Worm (Caenorhabditis elegans) whole organism, early embryonic: ENCODE results near the gene Y53F4B.17.

Source experiments
- B0310.2 ChIP-seq: sonication (generic microtip); optimal IDR thresholded peaks from 2 replicates; lab custom pipeline; 2016; ENCODE audit warnings: mild to moderate bottlenecking, missing genetic modification characterization, missing compliant biosample characterization
- F13C5.2 ChIP-seq: sonication (generic microtip); optimal IDR thresholded peaks from 2 replicates; lab custom pipeline; 2017; ENCODE audit warnings: mild to moderate bottlenecking, missing genetic modification characterization, inconsistent platforms, missing compliant biosample characterization
- aly-1 ChIP-seq: sonication (generic microtip); optimal IDR thresholded peaks from 2 replicates; lab custom pipeline; 2016; ENCODE audit warnings: missing genetic modification characterization, missing compliant biosample characterization
- ama-1 ChIP-seq: fragments of 150-350 bp; optimal IDR thresholded peaks from 2 replicates; lab custom pipeline; 2014
- ceh-13 ChIP-seq: fragments of 200-800 bp; sonication (Bioruptor generic); optimal IDR thresholded peaks from 2 replicates; lab custom pipeline; 2018; ENCODE audit warnings: mild to moderate bottlenecking, missing genetic modification characterization, missing compliant biosample characterization
- ceh-36 ChIP-seq: sonication (generic microtip); optimal IDR thresholded peaks from 2 replicates; lab custom pipeline; 2016; ENCODE audit warnings: missing genetic modification characterization, inconsistent platforms, missing compliant biosample characterization
- ets-7 ChIP-seq: sonication (generic microtip); optimal IDR thresholded peaks from 2 replicates; lab custom pipeline; 2016; ENCODE audit warnings: missing genotype, missing genetic modification characterization, missing compliant biosample characterization
- flt-1 ChIP-seq: fragments of 200-800 bp; sonication (Bioruptor generic); IDR thresholded peaks from 2 replicates; pipeline ENCODE4 v1.3.6; 2022; ENCODE audit warnings: missing genetic modification characterization, missing compliant biosample characterization
- hmg-4 ChIP-seq: fragments of 200-800 bp; sonication (Bioruptor generic); optimal IDR thresholded peaks from 2 replicates; lab custom pipeline; 2018; ENCODE audit warnings: mild to moderate bottlenecking, missing genetic modification characterization, missing compliant biosample characterization
- hnd-1 ChIP-seq: sonication (generic microtip); optimal IDR thresholded peaks from 2 replicates; lab custom pipeline; 2016; ENCODE audit warnings: missing genetic modification characterization, missing compliant biosample characterization
- pes-1 ChIP-seq: fragments of 200-800 bp; sonication (Bioruptor generic); IDR thresholded peaks from 2 replicates; pipeline ENCODE4 v1.3.6; 2022; ENCODE audit warnings: missing genetic modification reagents, missing genetic modification characterization, missing compliant biosample characterization
- scrt-1 ChIP-seq: fragments of 200-800 bp; sonication (Bioruptor generic); IDR thresholded peaks from 2 replicates; pipeline ENCODE4 v1.3.6; 2022; ENCODE audit warnings: missing genetic modification characterization, missing compliant biosample characterization
- tbx-11 ChIP-seq: fragments of 200-800 bp; sonication (Bioruptor generic); IDR thresholded peaks from 2 replicates; pipeline ENCODE4 v1.3.6; 2022; ENCODE audit warnings: missing genetic modification characterization, missing compliant biosample characterization
- tbx-37 ChIP-seq: fragments of 200-800 bp; sonication (Bioruptor generic); conservative IDR thresholded peaks from 2 replicates; pipeline ENCODE4 v1.3.6; 2022; ENCODE audit warnings: missing genetic modification reagents, missing genetic modification characterization, missing compliant biosample characterization

DNA sequence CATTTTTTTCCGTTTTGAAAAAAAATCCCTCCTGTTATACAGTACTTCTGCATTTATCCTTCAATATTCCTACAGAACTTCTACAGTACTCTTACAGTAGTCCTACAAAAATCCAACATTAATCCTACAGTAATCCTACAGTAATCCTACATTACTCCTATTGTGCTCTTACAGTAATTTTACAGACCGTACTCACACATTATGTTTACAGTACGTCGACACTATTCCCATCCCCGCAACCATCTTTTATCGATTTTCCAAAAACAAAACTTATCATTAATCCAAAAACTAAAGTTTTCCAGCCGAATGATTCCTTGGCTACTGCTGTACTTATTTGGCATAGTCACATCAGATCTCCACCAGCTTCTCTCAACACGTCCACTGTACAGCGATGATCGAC lies 25.7 kb downstream of the Y53F4B.17 start, which contains the start of gene Y53F4B.20:
- TF ChIP-seq ama-1 (lab: Kevin White, UChicago) (no peak), ceh-13 (no peak), pes-1 (GFP tag; lab: Robert Waterston, UW) (no peak), B0310.2 (tag; lab: Kevin White, UChicago) (no peak), tbx-11 (no peak), flt-1 (GFP tag; lab: Robert Waterston, UW) (no peak), tbx-37 (GFP tag; lab: Robert Waterston, UW) (no peak), ets-7 (tag; lab: Kevin White, UChicago) (no peak), hmg-4 (GFP tag; lab: Kevin White, UChicago) (no peak), hnd-1 (no peak), scrt-1 (GFP tag; lab: Robert Waterston, UW) (no peak), aly-1 (tag; lab: Kevin White, UChicago) (no peak), F13C5.2 (no peak), ceh-36 (tag; lab: Kevin White, UChicago) (no peak)
